Fruit fly (Drosophila melanogaster) whole organism, embryonic: ENCODE results near the gene CG8673.

Experiments used
- CG14441 ChIP-seq: fragments of 200-800 bp; sonication (Bioruptor generic); IDR thresholded peaks from 2 replicates; pipeline ENCODE4 v1.3.6; 2022; ENCODE audit warnings: missing biosample characterization, missing genetic modification characterization
- CG17361 ChIP-seq: fragments of 200-800 bp; sonication (Bioruptor generic); IDR thresholded peaks from 3 replicates; pipeline ENCODE4 v1.3.6; 2022; ENCODE audit warnings: missing biosample characterization, missing genetic modification characterization
- CG6254 ChIP-seq: fragments of 200-800 bp; sonication (Bioruptor generic); optimal IDR thresholded peaks from 3 replicates; lab custom pipeline; 2017; ENCODE audit warnings: mild to moderate bottlenecking, missing biosample characterization, missing genetic modification reagents, missing genetic modification characterization
- Elba2 ChIP-seq: fragments of 200-800 bp; sonication (Bioruptor generic); optimal IDR thresholded peaks from 3 replicates; lab custom pipeline; 2016; ENCODE audit warnings: missing biosample characterization, missing genetic modification characterization
- Jarid2 ChIP-seq: fragments of 200-800 bp; sonication (Bioruptor generic); optimal IDR thresholded peaks from 3 replicates; lab custom pipeline; 2017; ENCODE audit warnings: mild to moderate bottlenecking, missing biosample characterization, missing genetic modification reagents, missing genetic modification characterization
- ham ChIP-seq: fragments of 200-800 bp; sonication (Bioruptor generic); IDR thresholded peaks from 2 replicates; pipeline ENCODE4 v1.3.6; 2022; ENCODE audit warnings: missing biosample characterization, missing genetic modification characterization
- pzg ChIP-seq: fragments of 200-800 bp; sonication (Bioruptor generic); optimal IDR thresholded peaks from 3 replicates; lab custom pipeline; 2018; ENCODE audit warnings: missing biosample characterization, mild to moderate bottlenecking, missing genetic modification characterization, moderate library complexity
- wdn ChIP-seq: fragments of 200-800 bp; sonication (Bioruptor generic); IDR thresholded peaks from 2 replicates; pipeline ENCODE4 v1.3.6; 2022; ENCODE audit warnings: missing biosample characterization, missing genetic modification characterization

- no peak for TF ChIP-seq pzg
- no peak for TF ChIP-seq CG6254 (GFP tag; lab: Kevin White, UChicago)
- TF ChIP-seq Elba2 = no peak
- TF ChIP-seq CG17361 (GFP tag; lab: Robert Waterston, UW) = no peak
- TF ChIP-seq Jarid2 = no peak
- TF ChIP-seq wdn (GFP tag; lab: Robert Waterston, UW) = no peak
- no peak for TF ChIP-seq ham
- no peak for TF ChIP-seq CG14441 (GFP tag; lab: Robert Waterston, UW)
These were observed 39.5 kb downstream of the CG8673 start for dm6 chr2L:8163588-8164166.
